Fruit fly (Drosophila melanogaster) whole organism, adult: ENCODE data around the gene ear.

Experiments used
- CG11617 ChIP-seq: fragments of 200-800 bp; sonication (Bioruptor generic); optimal IDR thresholded peaks from 2 replicates; lab custom pipeline; 2017; ENCODE audit warnings: mild to moderate bottlenecking, missing biosample characterization, missing genetic modification reagents, missing genetic modification characterization
- CG12768 ChIP-seq: fragments of 200-800 bp; sonication (Bioruptor generic); optimal IDR thresholded peaks from 2 replicates; lab custom pipeline; 2017; ENCODE audit warnings: missing biosample characterization, missing genetic modification characterization, mild to moderate bottlenecking, moderate library complexity, missing genetic modification reagents
- CG14711 ChIP-seq: fragments of 200-800 bp; sonication (Bioruptor generic); optimal IDR thresholded peaks from 2 replicates; lab custom pipeline; 2018; ENCODE audit warnings: missing biosample characterization, mild to moderate bottlenecking, missing genetic modification characterization, moderate library complexity
- CG1620 ChIP-seq: fragments of 200-800 bp; sonication (Bioruptor generic); optimal IDR thresholded peaks from 2 replicates; lab custom pipeline; 2016; ENCODE audit warnings: missing biosample characterization, missing genetic modification characterization
- CG33017 ChIP-seq: fragments of 200-800 bp; sonication (Bioruptor generic); optimal IDR thresholded peaks from 2 replicates; lab custom pipeline; 2018; ENCODE audit warnings: missing biosample characterization, mild to moderate bottlenecking, missing genetic modification characterization, moderate library complexity
- CG5204 ChIP-seq: fragments of 200-800 bp; sonication (Bioruptor generic); optimal IDR thresholded peaks from 2 replicates; lab custom pipeline; 2016; ENCODE audit warnings: missing biosample characterization, missing genetic modification characterization
- CG7045 ChIP-seq: fragments of 200-800 bp; sonication (Bioruptor generic); optimal IDR thresholded peaks from 2 replicates; lab custom pipeline; 2017; ENCODE audit warnings: missing biosample characterization, mild to moderate bottlenecking, missing genetic modification characterization
- CG7101 ChIP-seq: fragments of 200-800 bp; sonication (Bioruptor generic); optimal IDR thresholded peaks from 2 replicates; lab custom pipeline; 2018; ENCODE audit warnings: missing biosample characterization, mild to moderate bottlenecking, missing genetic modification characterization, moderate library complexity
- Clk ChIP-seq: fragments of 200-800 bp; sonication (Bioruptor generic); optimal IDR thresholded peaks from 2 replicates; lab custom pipeline; 2017; ENCODE audit warnings: missing biosample characterization, missing genetic modification characterization
- Crg-1 ChIP-seq: fragments of 200-800 bp; sonication (Bioruptor generic); optimal IDR thresholded peaks from 2 replicates; lab custom pipeline; 2016; ENCODE audit warnings: missing biosample characterization, missing genetic modification characterization
- Hr96 ChIP-seq: fragments of 200-800 bp; sonication (Bioruptor generic); optimal IDR thresholded peaks from 2 replicates; lab custom pipeline; 2016; ENCODE audit warnings: missing biosample characterization, missing genetic modification characterization
- Mnt ChIP-seq: fragments of 200-800 bp; sonication (Bioruptor generic); optimal IDR thresholded peaks from 2 replicates; lab custom pipeline; 2016; ENCODE audit warnings: missing biosample characterization, mild to moderate bottlenecking, missing genetic modification characterization
- bab1 ChIP-seq: fragments of 200-800 bp; sonication (Bioruptor generic); optimal IDR thresholded peaks from 3 replicates; lab custom pipeline; 2019; ENCODE audit warnings: missing biosample characterization, mild to moderate bottlenecking, missing genetic modification characterization, moderate library complexity
- cic ChIP-seq: fragments of 200-800 bp; sonication (Bioruptor generic); optimal IDR thresholded peaks from 2 replicates; lab custom pipeline; 2017; ENCODE audit warnings: missing biosample characterization, mild to moderate bottlenecking, missing genetic modification characterization, moderate library complexity
- cnc ChIP-seq, 2 experiments: fragments of >200 bp; optimal IDR thresholded peaks; 2 replicates each; lab custom pipeline; 2017
- kay ChIP-seq: fragments of 200-800 bp; sonication (Bioruptor generic); peaks from one replicate; lab custom pipeline; 2016; ENCODE audit warnings: missing biosample characterization, missing genetic modification characterization, borderline replicate concordance
- ovo ChIP-seq: fragments of 200-800 bp; sonication (Bioruptor generic); optimal IDR thresholded peaks from 2 replicates; lab custom pipeline; 2016; ENCODE audit warnings: missing biosample characterization, missing genetic modification characterization
- pad ChIP-seq: fragments of 200-800 bp; sonication (Bioruptor generic); optimal IDR thresholded peaks from 3 replicates; lab custom pipeline; 2017; ENCODE audit warnings: missing biosample characterization, missing genetic modification characterization, mild to moderate bottlenecking, moderate library complexity, missing genetic modification reagents
- tj ChIP-seq: fragments of 200-800 bp; sonication (Bioruptor generic); optimal IDR thresholded peaks from 3 replicates; lab custom pipeline; 2017; ENCODE audit warnings: missing biosample characterization, mild to moderate bottlenecking, missing genetic modification characterization, moderate library complexity
- toe ChIP-seq: fragments of 200-800 bp; sonication (Bioruptor generic); optimal IDR thresholded peaks from 2 replicates; lab custom pipeline; 2016; ENCODE audit warnings: missing biosample characterization, missing genetic modification characterization

ear gene

dm6 chr3R:15320747-15321085, at the start of gene ear:
ear (plus strand) TSS chr3R:15320756.
- no peak for TF ChIP-seq CG33017 (tag; lab: Kevin White, UChicago)
- no peak for TF ChIP-seq CG11617 (GFP tag; lab: Kevin White, UChicago)
- TF ChIP-seq CG7101 (tag; lab: Kevin White, UChicago), result no peak
- TF ChIP-seq cic (GFP tag; lab: Kevin White, UChicago), result no peak
- TF ChIP-seq tj (GFP tag; lab: Kevin White, UChicago), result no peak
- TF ChIP-seq CG12768 (GFP tag; lab: Kevin White, UChicago), result no peak
- TF ChIP-seq Hr96 (GFP tag; lab: Kevin White, UChicago), result no peak
- TF ChIP-seq kay (GFP tag; lab: Kevin White, UChicago), result no peak

dm6 chr3R:15275158-15275623, 45.4 kb upstream of the ear start, which contains the start of the genes Cp190 and CG4338:
Cp190 (minus strand) TSS chr3R:15275241.
CG4338 (plus strand) TSS chr3R:15275522.
- TF ChIP-seq CG33017 (tag; lab: Kevin White, UChicago) (peak; percentile 98), CG11617 (GFP tag; lab: Kevin White, UChicago) (peak; percentile 98), Crg-1 (GFP tag; lab: Kevin White, UChicago) (peak; percentile 95), Hr96 (GFP tag; lab: Kevin White, UChicago) (peak; percentile 94), Clk (GFP tag; lab: Kevin White, UChicago) (peak; percentile 94), pad (peak; percentile 90), CG14711 (tag; lab: Kevin White, UChicago) (peak; percentile 97), cic (GFP tag; lab: Kevin White, UChicago) (peak; percentile 77), kay (GFP tag; lab: Kevin White, UChicago) (no peak), CG1620 (GFP tag; lab: Kevin White, UChicago) (peak; percentile 96), CG7101 (tag; lab: Kevin White, UChicago) (peak; percentile 99), CG12768 (GFP tag; lab: Kevin White, UChicago) (peak; percentile 98), CG5204 (no peak), CG7045 (GFP tag; lab: Kevin White, UChicago) (peak; percentile 98), ovo (GFP tag; lab: Kevin White, UChicago) (peak; percentile 91), cnc (optimal IDR thresholded peaks at IDR 0.05; lab: Kevin White, UChicago) (no peak), Mnt (GFP tag; lab: Kevin White, UChicago) (peak; percentile 96), tj (GFP tag; lab: Kevin White, UChicago) (peak; percentile 88), toe (GFP tag; lab: Kevin White, UChicago) (peak; percentile 98), bab1 (GFP tag; lab: Kevin White, UChicago) (peak; percentile 98)

dm6 chr3R:15277926-15278869, 42.4 kb upstream of the ear start, which contains the start of the genes MRG15 and Tm1:
MRG15 (minus strand) TSS chr3R:15278109.
Tm1 (plus strand) TSS chr3R:15278220.
- no peak for TF ChIP-seq pad
- no peak for TF ChIP-seq cic (GFP tag; lab: Kevin White, UChicago)
- TF ChIP-seq Hr96 (GFP tag; lab: Kevin White, UChicago), result no peak
- TF ChIP-seq bab1 (GFP tag; lab: Kevin White, UChicago), result no peak
- TF ChIP-seq CG14711 (tag; lab: Kevin White, UChicago), result peak; percentile 15
- TF ChIP-seq Mnt (GFP tag; lab: Kevin White, UChicago), result peak; percentile 69
- TF ChIP-seq Crg-1 (GFP tag; lab: Kevin White, UChicago), result no peak
- peak; percentile 22 for TF ChIP-seq tj (GFP tag; lab: Kevin White, UChicago)
- no peak for TF ChIP-seq CG5204
- no peak for TF ChIP-seq toe (GFP tag; lab: Kevin White, UChicago)
- no peak for TF ChIP-seq cnc (optimal IDR thresholded peaks at IDR 0.05; lab: Kevin White, UChicago)
- peak; percentile 7 for TF ChIP-seq CG11617 (GFP tag; lab: Kevin White, UChicago)
- no peak for TF ChIP-seq CG12768 (GFP tag; lab: Kevin White, UChicago)

dm6 chr3R:15280619-15281334, 39.8 kb upstream of the ear start:
- no peak for TF ChIP-seq CG7045 (GFP tag; lab: Kevin White, UChicago)
- peak; percentile 38 for TF ChIP-seq CG11617 (GFP tag; lab: Kevin White, UChicago)
- no peak for TF ChIP-seq cnc (optimal IDR thresholded peaks at IDR 0.05; lab: Kevin White, UChicago)
- TF ChIP-seq pad, result peak; percentile 21
- TF ChIP-seq CG7101 (tag; lab: Kevin White, UChicago), result peak; percentile 8
- peak; percentile 34 for TF ChIP-seq bab1 (GFP tag; lab: Kevin White, UChicago)
- peak; percentile 9 for TF ChIP-seq tj (GFP tag; lab: Kevin White, UChicago)
- TF ChIP-seq CG14711 (tag; lab: Kevin White, UChicago), result peak; percentile 16

dm6 chr3R:15281335-15281963, 39.1 kb upstream of the ear start:
- TF ChIP-seq CG7045 (GFP tag; lab: Kevin White, UChicago), result no peak
- TF ChIP-seq CG1620 (GFP tag; lab: Kevin White, UChicago), result no peak
- TF ChIP-seq CG14711 (tag; lab: Kevin White, UChicago), result no peak
- no peak for TF ChIP-seq pad
- no peak for TF ChIP-seq CG5204
- TF ChIP-seq Crg-1 (GFP tag; lab: Kevin White, UChicago), result no peak
- TF ChIP-seq CG33017 (tag; lab: Kevin White, UChicago), result no peak
- no peak for TF ChIP-seq cnc (optimal IDR thresholded peaks at IDR 0.05; lab: Kevin White, UChicago)
- no peak for TF ChIP-seq Mnt (GFP tag; lab: Kevin White, UChicago)
- no peak for TF ChIP-seq bab1 (GFP tag; lab: Kevin White, UChicago)
- no peak for TF ChIP-seq ovo (GFP tag; lab: Kevin White, UChicago)
- no peak for TF ChIP-seq toe (GFP tag; lab: Kevin White, UChicago)
